Fruit fly (Drosophila melanogaster) whole organism, embryonic: ENCODE results near the gene nAChRalpha6.

ENCODE experiments used
- CG1603 ChIP-seq: fragments of 200-800 bp; sonication (Bioruptor generic); optimal IDR thresholded peaks from 2 replicates; lab custom pipeline; 2019; ENCODE audit warnings: missing biosample characterization, mild to moderate bottlenecking, missing genetic modification characterization, moderate library complexity
- HLH4C ChIP-seq: fragments of 200-800 bp; sonication (Bioruptor generic); IDR thresholded peaks from 3 replicates; pipeline ENCODE4 v1.3.6; 2022; ENCODE audit warnings: missing biosample characterization, missing genetic modification characterization; ENCODE audit not compliant: partially characterized antibody
- ap ChIP-seq: fragments of 200-800 bp; sonication (Bioruptor generic); IDR thresholded peaks from 2 replicates; pipeline ENCODE4 v1.3.6; 2022; ENCODE audit warnings: missing biosample characterization, missing genetic modification characterization

dm6 chr2L:9882393-9882971, 3.6 kb downstream of the nAChRalpha6 start:
- TF ChIP-seq HLH4C (GFP tag; lab: Robert Waterston, UW) (no peak), ap (GFP tag; lab: Robert Waterston, UW) (no peak), CG1603 (no peak)
